Worm (Caenorhabditis elegans): ENCODE measurements around the gene acaa-2.

DNA sequence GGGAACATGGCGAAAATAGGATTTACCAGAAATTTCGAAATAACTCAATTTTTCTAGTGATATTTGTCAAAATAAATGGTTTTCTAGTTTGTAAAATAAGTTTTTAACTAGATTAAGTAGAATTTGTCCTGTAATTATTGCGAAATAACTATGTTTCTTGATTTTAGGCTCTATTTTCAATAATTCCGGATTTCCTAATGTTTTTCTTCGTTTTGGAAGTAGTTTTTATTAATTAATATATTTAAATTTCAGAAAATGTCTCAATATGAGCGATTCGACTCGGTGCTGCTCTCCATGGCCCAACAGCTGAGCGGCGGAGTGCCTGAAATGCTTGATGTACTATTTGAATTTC is 3.5 kb upstream of the acaa-2 start, which contains the start of gene nud-1:
- no peak for TF ChIP-seq ceh-9 (tag; optimal IDR thresholded peaks at IDR 0.05)
- TF ChIP-seq ceh-2 (tag; optimal IDR thresholded peaks at IDR 0.05): no peak
- no peak for TF ChIP-seq sox-4 (tag; optimal IDR thresholded peaks at IDR 0.05)
- TF ChIP-seq ceh-48 (tag; optimal IDR thresholded peaks at IDR 0.05): no peak
- no peak for TF ChIP-seq ceh-18 (tag; optimal IDR thresholded peaks at IDR 0.05)
- no peak for TF ChIP-seq ceh-14 (tag; optimal IDR thresholded peaks at IDR 0.05)
- no peak for TF ChIP-seq syd-9 (tag; optimal IDR thresholded peaks at IDR 0.05)
- no peak for TF ChIP-seq unc-86 (tag; optimal IDR thresholded peaks at IDR 0.05)
- TF ChIP-seq ztf-16 (tag; optimal IDR thresholded peaks at IDR 0.05): no peak
- no peak for TF ChIP-seq ceh-6 (GFP tag; optimal IDR thresholded peaks at IDR 0.05)

All from whole organism, late embryonic.